Fruit fly (Drosophila melanogaster): Measurements from ENCODE around the gene tal-1A.

tal-1A gene

DNA sequence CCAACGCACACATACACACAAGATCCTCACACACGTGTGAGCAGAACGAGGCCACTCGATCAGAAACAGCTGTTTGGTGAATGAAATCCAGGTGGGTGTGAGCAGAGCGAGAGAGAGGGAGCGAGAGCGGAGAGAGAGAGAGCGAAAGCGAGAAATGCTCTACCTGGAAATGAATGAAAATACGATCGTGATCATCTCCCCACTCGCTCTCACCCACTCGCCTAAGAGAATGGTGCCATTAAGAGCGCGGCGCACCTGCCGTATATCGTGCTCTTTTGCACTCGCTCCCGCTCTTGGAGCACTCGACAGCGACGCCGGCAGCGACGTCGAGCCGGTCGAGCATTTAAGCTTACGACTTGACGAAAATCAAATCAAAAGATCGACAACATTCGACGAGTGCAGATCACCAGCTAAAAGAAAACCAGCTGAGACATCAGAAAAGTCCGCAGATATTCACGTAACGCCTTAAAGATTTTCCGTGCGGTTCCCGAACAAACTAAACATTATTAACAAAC lies at the start of gene tal-1A, which contains the start of the genes tal-2A, tal-3A and tal-AA (continued):
- TF ChIP-seq Hr78 (GFP tag; optimal IDR thresholded peaks at IDR 0.05) (peak in 1 of 2 experiments; percentile 27), CG17829 (tag; optimal IDR thresholded peaks at IDR 0.05) (peak; percentile 37), fd64A (GFP tag; optimal IDR thresholded peaks at IDR 0.05) (peak; percentile 29), Dp (GFP tag; optimal IDR thresholded peaks at IDR 0.05) (no peak), CG6813 (GFP tag; optimal IDR thresholded peaks at IDR 0.05) (peak; percentile 53), CG6791 (GFP tag; IDR thresholded peaks at IDR 0.05; ENCODE audit: partially characterized antibody) (no peak), zfh2 (GFP tag; optimal IDR thresholded peaks at IDR 0.05) (no peak), unpg (GFP tag; optimal IDR thresholded peaks at IDR 0.05) (peak; percentile 6), Atf-2 (GFP tag; optimal IDR thresholded peaks at IDR 0.05) (no peak), CG16779 (GFP tag; IDR thresholded peaks at IDR 0.05) (no peak), emc (GFP tag; optimal IDR thresholded peaks at IDR 0.05) (no peak), mld (GFP tag; IDR thresholded peaks at IDR 0.05; ENCODE audit: partially characterized antibody) (no peak), stwl (tag; optimal IDR thresholded peaks at IDR 0.05) (no peak), Med (GFP tag) (peak; percentile 81), ash1 (GFP tag; optimal IDR thresholded peaks at IDR 0.05) (no peak), dmrt11E (tag; optimal IDR thresholded peaks at IDR 0.05) (no peak), B-H2 (GFP tag; optimal IDR thresholded peaks at IDR 0.05) (no peak), CG30431 (GFP tag; optimal IDR thresholded peaks at IDR 0.05) (no peak), CG9437 (GFP tag; optimal IDR thresholded peaks at IDR 0.05) (no peak), Bgb (GFP tag; IDR thresholded peaks at IDR 0.05; ENCODE audit: partially characterized antibody) (no peak), sob (GFP tag; IDR thresholded peaks at IDR 0.05) (peak; percentile 48; the same call in 1 of the 2 replicates), seq (GFP tag; IDR thresholded peaks at IDR 0.05) (no peak; the same call in 1 of the 2 replicates), CG10462 (GFP tag; optimal IDR thresholded peaks at IDR 0.05) (no peak), CG9797 (GFP tag; optimal IDR thresholded peaks at IDR 0.05) (no peak), sens-2 (GFP tag; IDR thresholded peaks at IDR 0.05) (0 out of 2 replicates have a peak, but pooled peaks have one; percentile 32), crp (GFP tag; optimal IDR thresholded peaks at IDR 0.05) (peak in 1 of 2 experiments; percentile 73), CG7987 (GFP tag; optimal IDR thresholded peaks at IDR 0.05) (no peak), CG2202 (tag; optimal IDR thresholded peaks at IDR 0.05) (no peak), gsb (GFP tag; IDR thresholded peaks at IDR 0.05) (no peak), en (GFP tag; optimal IDR thresholded peaks at IDR 0.05) (no peak), esg (GFP tag; conservative IDR thresholded peaks at IDR 0.05) (no peak), wek (GFP tag; optimal IDR thresholded peaks at IDR 0.05) (peak; percentile 43), CG42726 (GFP tag; IDR thresholded peaks at IDR 0.05; ENCODE audit: partially characterized antibody) (no peak), CG14050 (GFP tag; IDR thresholded peaks at IDR 0.05) (no peak), CG2199 (GFP tag; IDR thresholded peaks at IDR 0.05) (no peak), zen2 (GFP tag; IDR thresholded peaks at IDR 0.05; ENCODE audit: partially characterized antibody) (peak; percentile 88), knrl (GFP tag; IDR thresholded peaks at IDR 0.05; ENCODE audit: partially characterized antibody) (no peak), Adf1 (GFP tag; IDR thresholded peaks at IDR 0.05) (peak; percentile 90), CG7963 (GFP tag; IDR thresholded peaks at IDR 0.05; ENCODE audit: partially characterized antibody) (no peak), CG11560 (tag; IDR thresholded peaks at IDR 0.05) (no peak), CG14667 (GFP tag; IDR thresholded peaks at IDR 0.05) (no peak), CG5180 (GFP tag; optimal IDR thresholded peaks at IDR 0.05) (peak; percentile 82), repo (GFP tag; optimal IDR thresholded peaks at IDR 0.05) (no peak), sima (GFP tag; optimal IDR thresholded peaks at IDR 0.05) (no peak), hkb (optimal IDR thresholded peaks at IDR 0.05) (no peak), hkb (GFP tag; IDR thresholded peaks at IDR 0.05) (peak; percentile 54), Rfx (GFP tag; IDR thresholded peaks at IDR 0.05) (peak; percentile 25; the same call in 1 of the 2 replicates), MBD-R2 (GFP tag; IDR thresholded peaks at IDR 0.05) (no peak), Dip3 (GFP tag; optimal IDR thresholded peaks at IDR 0.05) (no peak), CG10267 (tag; optimal IDR thresholded peaks at IDR 0.05) (no peak)

All from whole organism, embryonic.